Fruit fly (Drosophila melanogaster) whole organism, embryonic: ENCODE results near the gene uif.

Source experiments
- Atf6 ChIP-seq: fragments of 200-800 bp; sonication (Bioruptor generic); IDR thresholded peaks from 2 replicates; pipeline ENCODE4 v1.3.6; 2022; ENCODE audit warnings: missing biosample characterization, missing genetic modification characterization
- B-H2 ChIP-seq: fragments of 200-800 bp; sonication (Bioruptor generic); optimal IDR thresholded peaks from 2 replicates; lab custom pipeline; 2018; ENCODE audit warnings: missing biosample characterization, mild to moderate bottlenecking, missing genetic modification characterization
- Bgb ChIP-seq: fragments of 200-800 bp; sonication (Bioruptor generic); IDR thresholded peaks from 2 replicates; pipeline ENCODE4 v1.3.6; 2022; ENCODE audit warnings: missing biosample characterization, missing genetic modification characterization; ENCODE audit not compliant: partially characterized antibody
- C15 ChIP-seq: fragments of 200-800 bp; sonication (Bioruptor generic); IDR thresholded peaks from 3 replicates; pipeline ENCODE4 v1.3.6; 2022; ENCODE audit warnings: missing biosample characterization, missing genetic modification characterization
- CG10267 ChIP-seq: fragments of 200-800 bp; sonication (Bioruptor generic); optimal IDR thresholded peaks from 2 replicates; lab custom pipeline; 2018; ENCODE audit warnings: missing biosample characterization, mild to moderate bottlenecking, missing genetic modification characterization, moderate library complexity
- CG10462 ChIP-seq: fragments of 200-800 bp; sonication (Bioruptor generic); optimal IDR thresholded peaks from 2 replicates; lab custom pipeline; 2016; ENCODE audit warnings: missing biosample characterization, missing genetic modification characterization
- CG12391 ChIP-seq: fragments of 200-800 bp; sonication (Bioruptor generic); optimal IDR thresholded peaks from 3 replicates; lab custom pipeline; 2018; ENCODE audit warnings: missing biosample characterization, mild to moderate bottlenecking, missing genetic modification characterization, moderate library complexity
- CG12769 ChIP-seq: fragments of 200-800 bp; sonication (Bioruptor generic); optimal IDR thresholded peaks from 2 replicates; lab custom pipeline; 2019; ENCODE audit warnings: missing biosample characterization, mild to moderate bottlenecking, missing genetic modification characterization, moderate library complexity
- CG13424 ChIP-seq: fragments of 200-800 bp; sonication (Bioruptor generic); optimal IDR thresholded peaks from 2 replicates; lab custom pipeline; 2019; ENCODE audit warnings: missing biosample characterization, mild to moderate bottlenecking, missing genetic modification characterization, moderate library complexity
- CG14710 ChIP-seq: fragments of 200-800 bp; sonication (Bioruptor generic); optimal IDR thresholded peaks from 3 replicates; lab custom pipeline; 2019; ENCODE audit warnings: missing biosample characterization, mild to moderate bottlenecking, missing genetic modification characterization, moderate library complexity
- CG15479 ChIP-seq: fragments of 200-800 bp; sonication (Bioruptor generic); optimal IDR thresholded peaks from 3 replicates; lab custom pipeline; 2019; ENCODE audit warnings: missing biosample characterization, mild to moderate bottlenecking, missing genetic modification characterization, moderate library complexity
- CG16815 ChIP-seq: fragments of 200-800 bp; sonication (Bioruptor generic); optimal IDR thresholded peaks from 3 replicates; lab custom pipeline; 2017; ENCODE audit warnings: missing biosample characterization, mild to moderate bottlenecking, missing genetic modification characterization
- CG2678 ChIP-seq: fragments of 200-800 bp; sonication (Bioruptor generic); optimal IDR thresholded peaks from 3 replicates; lab custom pipeline; 2019; ENCODE audit warnings: missing biosample characterization, mild to moderate bottlenecking, missing genetic modification characterization, moderate library complexity
- CG3281 ChIP-seq: fragments of 200-800 bp; sonication (Bioruptor generic); optimal IDR thresholded peaks from 3 replicates; lab custom pipeline; 2017; ENCODE audit warnings: missing biosample characterization, mild to moderate bottlenecking, missing genetic modification characterization
- CG3847 ChIP-seq: fragments of 200-800 bp; sonication (Bioruptor generic); IDR thresholded peaks from 2 replicates; pipeline ENCODE4 v1.3.6; 2022; ENCODE audit warnings: missing biosample characterization, missing genetic modification characterization
- CG6765 ChIP-seq: fragments of 200-800 bp; sonication (Bioruptor generic); optimal IDR thresholded peaks from 3 replicates; lab custom pipeline; 2017; ENCODE audit warnings: missing biosample characterization, mild to moderate bottlenecking, missing genetic modification characterization
- CG7556 ChIP-seq: fragments of 200-800 bp; sonication (Bioruptor generic); optimal IDR thresholded peaks from 2 replicates; lab custom pipeline; 2017; ENCODE audit warnings: missing biosample characterization, mild to moderate bottlenecking, missing genetic modification characterization
- CG7786 ChIP-seq: fragments of 200-800 bp; sonication (Bioruptor generic); optimal IDR thresholded peaks from 2 replicates; lab custom pipeline; 2016; ENCODE audit warnings: missing biosample characterization, missing genetic modification characterization
- CG8290 ChIP-seq, 3 experiments: fragments of 200-800 bp; sonication (Bioruptor generic); optimal IDR thresholded peaks; 2 replicates each; lab custom pipeline; 2016 to 2019; ENCODE audit warnings: missing biosample characterization in 3 of 3, missing genetic modification characterization in 3 of 3, mild to moderate bottlenecking in 2 of 3, moderate library complexity in 1 of 3
- Dad ChIP-seq: fragments of 200-800 bp; sonication (Bioruptor generic); optimal IDR thresholded peaks from 3 replicates; lab custom pipeline; 2016; ENCODE audit warnings: missing biosample characterization, missing genetic modification characterization
- Dbx ChIP-seq: fragments of 200-800 bp; sonication (Bioruptor generic); IDR thresholded peaks from 3 replicates; pipeline ENCODE4 v1.3.6; 2022; ENCODE audit warnings: missing biosample characterization, missing genetic modification characterization
- E2f1 ChIP-seq: fragments of 200-800 bp; sonication (Bioruptor generic); IDR thresholded peaks from 2 replicates; pipeline ENCODE4 v1.3.6; 2022; ENCODE audit warnings: missing biosample characterization, missing genetic modification characterization
- HmgZ ChIP-seq: fragments of 200-800 bp; sonication (Bioruptor generic); optimal IDR thresholded peaks from 2 replicates; lab custom pipeline; 2018; ENCODE audit warnings: missing biosample characterization, mild to moderate bottlenecking, missing genetic modification characterization
- Hr51 ChIP-seq, 2 experiments: fragments of 200-800 bp; sonication (Bioruptor generic); optimal IDR thresholded peaks; 2 replicates in 1 of 2; 3 replicates in 1 of 2; lab custom pipeline; 2016 to 2018; ENCODE audit warnings: missing biosample characterization in 2 of 2, missing genetic modification characterization in 2 of 2, mild to moderate bottlenecking in 1 of 2, moderate library complexity in 1 of 2
- Hsf ChIP-seq: fragments of 200-800 bp; sonication (Bioruptor generic); optimal IDR thresholded peaks from 3 replicates; lab custom pipeline; 2016; ENCODE audit warnings: missing biosample characterization, missing genetic modification characterization
- Ravus ChIP-seq: fragments of 200-800 bp; sonication (Bioruptor generic); IDR thresholded peaks from 2 replicates; pipeline ENCODE4 v1.3.6; 2022; ENCODE audit warnings: missing biosample characterization, missing genetic modification characterization
- Rfx ChIP-seq: fragments of 200-800 bp; sonication (Bioruptor generic); IDR thresholded peaks from 2 replicates; pipeline ENCODE4 v1.3.6; 2022; ENCODE audit warnings: missing biosample characterization, missing genetic modification characterization
- chinmo ChIP-seq: fragments of 200-800 bp; sonication (Bioruptor generic); IDR thresholded peaks from 4 replicates; pipeline ENCODE4 v1.3.6; 2022; ENCODE audit warnings: missing biosample characterization, missing genetic modification characterization; ENCODE audit not compliant: partially characterized antibody
- dpn ChIP-seq, 2 experiments: fragments of 200-800 bp; sonication (Bioruptor generic); optimal IDR thresholded peaks; 3 replicates each; lab custom pipeline; 2016; ENCODE audit warnings: missing biosample characterization in 2 of 2, missing genetic modification characterization in 2 of 2
- gcm2 ChIP-seq: fragments of 200-800 bp; sonication (Bioruptor generic); optimal IDR thresholded peaks from 2 replicates; lab custom pipeline; 2016; ENCODE audit warnings: missing biosample characterization, missing genetic modification characterization
- gro ChIP-seq: fragments of 200-800 bp; sonication (Bioruptor generic); optimal IDR thresholded peaks from 2 replicates; lab custom pipeline; 2016; ENCODE audit warnings: missing biosample characterization, missing genetic modification characterization
- hb ChIP-seq: fragments of 200-800 bp; sonication (Bioruptor generic); IDR thresholded peaks from 3 replicates; pipeline ENCODE4 v1.3.6; 2022; ENCODE audit warnings: missing biosample characterization, missing genetic modification characterization; ENCODE audit not compliant: partially characterized antibody
- hbn ChIP-seq: fragments of 200-800 bp; sonication (Bioruptor generic); IDR thresholded peaks from 2 replicates; pipeline ENCODE4 v1.3.6; 2022; ENCODE audit warnings: missing biosample characterization, missing genetic modification characterization; ENCODE audit not compliant: partially characterized antibody
- inv ChIP-seq: fragments of 200-800 bp; sonication (Bioruptor generic); IDR thresholded peaks from 2 replicates; pipeline ENCODE4 v1.3.6; 2022; ENCODE audit warnings: missing biosample characterization, missing genetic modification characterization; ENCODE audit not compliant: partially characterized antibody
- klu ChIP-seq: fragments of 200-800 bp; sonication (Bioruptor generic); IDR thresholded peaks from 2 replicates; pipeline ENCODE4 v1.3.6; 2022; ENCODE audit warnings: missing biosample characterization, missing genetic modification characterization
- mld ChIP-seq: fragments of 200-800 bp; sonication (Bioruptor generic); IDR thresholded peaks from 3 replicates; pipeline ENCODE4 v1.3.6; 2022; ENCODE audit warnings: missing biosample characterization, missing genetic modification characterization; ENCODE audit not compliant: partially characterized antibody
- nom ChIP-seq: fragments of 200-800 bp; sonication (Bioruptor generic); optimal IDR thresholded peaks from 2 replicates; lab custom pipeline; 2017; ENCODE audit warnings: missing biosample characterization, missing genetic modification characterization, mild to moderate bottlenecking, moderate library complexity, missing genetic modification reagents
- pho ChIP-seq: fragments of 200-800 bp; sonication (Bioruptor generic); optimal IDR thresholded peaks from 2 replicates; lab custom pipeline; 2016; ENCODE audit warnings: missing biosample characterization, missing genetic modification characterization
- phol ChIP-seq: fragments of 200-800 bp; sonication (Bioruptor generic); optimal IDR thresholded peaks from 3 replicates; lab custom pipeline; 2018; ENCODE audit warnings: missing biosample characterization, mild to moderate bottlenecking, missing genetic modification characterization, moderate library complexity
- pzg ChIP-seq: fragments of 200-800 bp; sonication (Bioruptor generic); optimal IDR thresholded peaks from 3 replicates; lab custom pipeline; 2018; ENCODE audit warnings: missing biosample characterization, mild to moderate bottlenecking, missing genetic modification characterization, moderate library complexity
- row ChIP-seq: fragments of 200-800 bp; sonication (Bioruptor generic); IDR thresholded peaks from 3 replicates; pipeline ENCODE4 v1.3.6; 2022; ENCODE audit warnings: missing biosample characterization, missing genetic modification characterization
- schlank ChIP-seq: fragments of 200-800 bp; sonication (Bioruptor generic); optimal IDR thresholded peaks from 2 replicates; lab custom pipeline; 2018; ENCODE audit warnings: missing biosample characterization, mild to moderate bottlenecking, missing genetic modification characterization
- shn ChIP-seq: fragments of 200-800 bp; sonication (Bioruptor generic); optimal IDR thresholded peaks from 3 replicates; lab custom pipeline; 2016; ENCODE audit warnings: missing biosample characterization, missing genetic modification characterization
- sna ChIP-seq: fragments of 200-800 bp; sonication (Bioruptor generic); IDR thresholded peaks from 2 replicates; pipeline ENCODE4 v1.3.6; 2022; ENCODE audit warnings: missing biosample characterization, missing genetic modification characterization; ENCODE audit not compliant: partially characterized antibody
- stwl ChIP-seq: fragments of 200-800 bp; sonication (Bioruptor generic); optimal IDR thresholded peaks from 3 replicates; lab custom pipeline; 2018; ENCODE audit warnings: missing biosample characterization, mild to moderate bottlenecking, missing genetic modification characterization, moderate library complexity
- trh ChIP-seq: fragments of 200-800 bp; sonication (Bioruptor generic); optimal IDR thresholded peaks from 2 replicates; lab custom pipeline; 2016; ENCODE audit warnings: missing biosample characterization, missing genetic modification characterization
- vnd ChIP-seq: fragments of 200-800 bp; sonication (Bioruptor generic); IDR thresholded peaks from 3 replicates; pipeline ENCODE4 v1.3.6; 2022; ENCODE audit warnings: missing biosample characterization, missing genetic modification characterization; ENCODE audit not compliant: partially characterized antibody
- zfh1 ChIP-seq: fragments of 200-800 bp; sonication (Bioruptor generic); IDR thresholded peaks from 3 replicates; pipeline ENCODE4 v1.3.6; 2022; ENCODE audit warnings: missing biosample characterization, missing genetic modification characterization

Gene uif

dm6 chr2L:6956725-6957124, 53.4 kb downstream of the uif start, which contains the start of the genes CG13775 and CG3430 (continued):
- peak; percentile 3 for TF ChIP-seq CG8290 (GFP tag; optimal IDR thresholded peaks at IDR 0.05; lab: Kevin White, UChicago)
- TF ChIP-seq CG8290 (tag; optimal IDR thresholded peaks at IDR 0.05; lab: Kevin White, UChicago) = peak in 1 of 2 experiments; percentile 62
- TF ChIP-seq gro (GFP tag; lab: Kevin White, UChicago) = peak; percentile 33
- TF ChIP-seq zfh1 (GFP tag; lab: Robert Waterston, UW) = peak; percentile 45; the same call in 2 of the 3 replicates
- TF ChIP-seq schlank = no peak
- no peak for TF ChIP-seq CG2678 (tag; lab: Kevin White, UChicago)
- peak; percentile 53; the same call in 1 of the 2 replicates for TF ChIP-seq sna (GFP tag; lab: Robert Waterston, UW)
- TF ChIP-seq dpn (GFP tag; optimal IDR thresholded peaks at IDR 0.05; lab: Kevin White, UChicago) = peak; percentile 25 to 54
- TF ChIP-seq HmgZ = peak; percentile 72
- no peak for TF ChIP-seq Ravus (GFP tag; lab: Robert Waterston, UW)
- TF ChIP-seq CG6765 = peak; percentile 33
- peak; percentile 74; the same call in 2 of the 4 replicates for TF ChIP-seq chinmo (GFP tag; lab: Robert Waterston, UW)
- TF ChIP-seq Dad (GFP tag; lab: Kevin White, UChicago) = peak; percentile 27
- TF ChIP-seq E2f1 (GFP tag; lab: Robert Waterston, UW) = peak; percentile 83
- TF ChIP-seq Hsf (GFP tag; lab: Kevin White, UChicago) = peak; percentile 25
- peak; percentile 33 for TF ChIP-seq CG15479
- TF ChIP-seq Bgb = peak; percentile 77
- peak; percentile 57 for TF ChIP-seq pho
- no peak for TF ChIP-seq trh (GFP tag; lab: Kevin White, UChicago)
- TF ChIP-seq pzg (GFP tag; lab: Kevin White, UChicago) = peak; percentile 78
- peak; percentile 43 for TF ChIP-seq CG14710 (tag; lab: Kevin White, UChicago)
- peak; percentile 24; the same call in 1 of the 2 replicates for TF ChIP-seq CG3847 (GFP tag; lab: Robert Waterston, UW)
- TF ChIP-seq klu = 0 out of 2 replicates have a peak, but pooled peaks have one; percentile 6
- TF ChIP-seq Dbx (GFP tag; lab: Robert Waterston, UW) = peak; percentile 65; the same call in 1 of the 3 replicates
- no peak for TF ChIP-seq CG12769 (tag; lab: Kevin White, UChicago)
- TF ChIP-seq CG13424 (tag; lab: Kevin White, UChicago) = peak; percentile 10
- TF ChIP-seq CG10267 = peak; percentile 14
- no peak for TF ChIP-seq C15
- TF ChIP-seq hbn = peak; percentile 65
- 0 out of 3 replicates have a peak, but pooled peaks have one; percentile 30 for TF ChIP-seq mld (GFP tag; lab: Robert Waterston, UW)
- peak; percentile 48; the same call in 1 of the 2 replicates for TF ChIP-seq inv (GFP tag; lab: Robert Waterston, UW)
- no peak for TF ChIP-seq CG10462 (GFP tag; lab: Kevin White, UChicago)
- TF ChIP-seq CG7786 (GFP tag; lab: Kevin White, UChicago) = peak; percentile 46
- TF ChIP-seq CG7556 (GFP tag; lab: Kevin White, UChicago) = no peak
- no peak for TF ChIP-seq Atf6
- no peak for TF ChIP-seq gcm2 (GFP tag; lab: Kevin White, UChicago)
- peak; percentile 32 for TF ChIP-seq CG3281 (GFP tag; lab: Kevin White, UChicago)
- TF ChIP-seq hb (GFP tag; lab: Robert Waterston, UW) = 0 out of 3 replicates have a peak, but pooled peaks have one; percentile 44
- peak in 1 of 2 experiments; percentile 1 for TF ChIP-seq Hr51 (GFP tag; optimal IDR thresholded peaks at IDR 0.05; lab: Kevin White, UChicago)
- peak; percentile 53 for TF ChIP-seq phol (tag; lab: Kevin White, UChicago)
- peak; percentile 38 for TF ChIP-seq CG12391 (tag; lab: Kevin White, UChicago)
- peak; percentile 11 for TF ChIP-seq nom (GFP tag; lab: Kevin White, UChicago)
- peak; percentile 91 for TF ChIP-seq row (GFP tag; lab: Robert Waterston, UW)
- TF ChIP-seq Rfx (GFP tag; lab: Robert Waterston, UW) = peak; percentile 67
- peak; percentile 39 for TF ChIP-seq stwl (tag; lab: Kevin White, UChicago)
- peak; percentile 33 for TF ChIP-seq shn (GFP tag; lab: Kevin White, UChicago)
- TF ChIP-seq B-H2 (GFP tag; lab: Kevin White, UChicago) = no peak
- no peak for TF ChIP-seq CG16815 (GFP tag; lab: Kevin White, UChicago)
- peak; percentile 31; the same call in 1 of the 3 replicates for TF ChIP-seq vnd
